Fruit fly (Drosophila melanogaster): ENCODE data around the gene CG3823.
A peak's percentile ranks its signal among the peaks of the same experiment; 100 is the strongest.

The CG3823 gene

DNA sequence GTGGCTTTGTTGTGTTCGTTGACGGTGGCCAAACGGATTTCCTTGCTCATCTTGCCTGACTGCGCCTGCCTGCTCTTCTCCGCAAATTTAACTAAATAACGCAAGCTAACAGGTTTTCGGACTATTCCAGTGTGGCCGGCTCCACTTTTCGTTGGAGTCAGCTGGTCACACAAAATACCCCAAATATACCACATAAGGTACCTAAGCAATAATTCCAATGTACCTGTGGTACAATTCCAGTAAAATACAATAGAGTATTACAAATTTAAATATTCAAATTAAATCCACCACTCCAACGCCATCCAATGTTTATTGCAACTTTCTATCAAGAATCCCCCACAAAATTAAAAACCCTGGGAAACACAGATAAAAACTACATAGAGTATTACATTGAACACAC lies 27.2 kb upstream of the CG3823 start, which contains the start of gene CG3566:
Gene CG3566 (minus strand): TSS at position 135 of the 400 bp plus-strand sequence.
- TF ChIP-seq CG8478 (optimal IDR thresholded peaks at IDR 0.05) (no peak), psq (optimal IDR thresholded peaks at IDR 0.05) (no peak), EcR (GFP tag; optimal IDR thresholded peaks at IDR 0.05) (no peak), usp (GFP tag; optimal IDR thresholded peaks at IDR 0.05) (no peak), Dll (optimal IDR thresholded peaks at IDR 0.05) (no peak), pan (optimal IDR thresholded peaks at IDR 0.05) (no peak)

- TF ChIP-seq EcR (GFP tag; optimal IDR thresholded peaks at IDR 0.05) (no peak), pan (optimal IDR thresholded peaks at IDR 0.05) (no peak), Dll (optimal IDR thresholded peaks at IDR 0.05) (no peak), CG8478 (optimal IDR thresholded peaks at IDR 0.05) (peak; percentile 69), usp (GFP tag; optimal IDR thresholded peaks at IDR 0.05) (no peak), psq (optimal IDR thresholded peaks at IDR 0.05) (no peak)
Measured at dm6 chrX:6278879-6279628, 24.7 kb upstream of the CG3823 start.

- TF ChIP-seq usp (GFP tag; optimal IDR thresholded peaks at IDR 0.05) (no peak), EcR (GFP tag; optimal IDR thresholded peaks at IDR 0.05) (no peak), pan (optimal IDR thresholded peaks at IDR 0.05) (no peak), Dll (optimal IDR thresholded peaks at IDR 0.05) (no peak), CG8478 (optimal IDR thresholded peaks at IDR 0.05) (no peak), psq (optimal IDR thresholded peaks at IDR 0.05) (no peak)
Measured at dm6 chrX:6279629-6280073, 24.1 kb upstream of the CG3823 start, which contains the start of gene Ubi-p5E. Gene Ubi-p5E (minus strand): TSS chrX:6279647.

- no peak for TF ChIP-seq usp (GFP tag; optimal IDR thresholded peaks at IDR 0.05)
- TF ChIP-seq CG8478 (optimal IDR thresholded peaks at IDR 0.05) = no peak
- TF ChIP-seq Dll (optimal IDR thresholded peaks at IDR 0.05) = no peak
- no peak for TF ChIP-seq EcR (GFP tag; optimal IDR thresholded peaks at IDR 0.05)
- TF ChIP-seq psq (optimal IDR thresholded peaks at IDR 0.05) = no peak
- no peak for TF ChIP-seq pan (optimal IDR thresholded peaks at IDR 0.05)
Measured at dm6 chrX:6283470-6283869, 20.3 kb upstream of the CG3823 start, which contains the start of gene CG11700. Gene CG11700 (minus strand): TSS chrX:6283575.

dm6 chrX:6287842-6288241 lies 15.9 kb upstream of the CG3823 start, which contains the start of the genes Top3beta and wuho:
Gene Top3beta (minus strand): TSS chrX:6287990.
Gene wuho (plus strand): TSS chrX:6288100.
- TF ChIP-seq usp (GFP tag; optimal IDR thresholded peaks at IDR 0.05) = no peak

DNA sequence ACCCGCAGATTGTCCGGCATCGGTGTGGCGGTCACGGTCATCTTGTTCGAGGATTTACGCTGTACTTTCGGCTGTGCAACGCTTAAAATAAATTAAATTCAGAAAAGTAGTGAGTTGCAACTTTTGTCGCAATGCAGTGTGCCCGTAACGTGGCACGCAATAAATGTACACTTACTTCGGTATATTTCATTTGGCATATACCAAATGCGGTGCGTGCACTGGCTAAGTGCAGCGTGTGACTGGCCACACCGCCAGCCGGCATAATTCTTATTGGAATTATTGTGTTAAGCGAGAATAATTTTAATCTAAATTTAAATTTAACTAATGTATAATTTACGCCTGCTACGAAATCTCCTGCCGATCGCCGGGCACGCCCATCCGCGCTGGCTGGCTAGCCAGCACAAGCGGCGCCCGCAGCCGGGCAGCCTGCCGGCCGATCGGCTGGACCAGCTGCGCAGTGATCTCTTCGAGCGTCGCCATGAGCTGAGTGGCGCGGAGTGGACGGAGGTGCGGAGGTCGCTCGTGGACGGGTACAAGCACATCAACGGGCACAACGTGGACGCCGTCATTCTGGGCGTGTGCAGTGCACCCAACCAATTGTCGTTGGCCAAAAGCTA lies 12.6 kb upstream of the CG3823 start, which contains the start of the genes Rpt4 and mldr:
Gene Rpt4 (minus strand): TSS at position 163 of the 617 bp plus-strand sequence.
Gene mldr (plus strand): TSS at position 221 of the 617 bp plus-strand sequence.
- TF ChIP-seq psq (optimal IDR thresholded peaks at IDR 0.05) (no peak), usp (GFP tag; optimal IDR thresholded peaks at IDR 0.05) (no peak), pan (optimal IDR thresholded peaks at IDR 0.05) (no peak), Dll (optimal IDR thresholded peaks at IDR 0.05) (no peak), CG8478 (optimal IDR thresholded peaks at IDR 0.05) (no peak), EcR (GFP tag; optimal IDR thresholded peaks at IDR 0.05) (no peak)

DNA sequence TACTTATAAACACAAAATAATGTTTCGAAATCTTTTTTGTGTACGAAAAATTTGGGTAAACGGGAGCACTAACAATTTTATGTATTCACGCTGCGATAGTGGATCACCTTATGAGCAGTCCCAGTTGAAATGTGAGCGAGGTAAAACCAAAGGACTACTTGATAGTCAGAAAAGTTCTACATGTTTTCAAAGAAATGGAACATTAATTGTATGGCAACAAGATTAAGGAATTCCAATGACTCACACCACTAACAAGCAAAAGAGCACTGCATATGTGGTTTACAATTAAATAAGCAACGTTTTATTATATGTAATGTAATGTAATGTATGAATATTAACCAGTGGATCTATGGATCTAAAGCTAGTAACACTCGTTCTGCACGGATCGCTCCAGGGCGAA lies 9.5 kb upstream of the CG3823 start, which contains the start of gene CG15892:
Gene CG15892 (minus strand): TSS at position 101 of the 400 bp plus-strand sequence.
- TF ChIP-seq psq (optimal IDR thresholded peaks at IDR 0.05) (no peak), pan (optimal IDR thresholded peaks at IDR 0.05) (no peak), CG8478 (optimal IDR thresholded peaks at IDR 0.05) (no peak), EcR (GFP tag; optimal IDR thresholded peaks at IDR 0.05) (no peak), usp (GFP tag; optimal IDR thresholded peaks at IDR 0.05) (no peak), Dll (optimal IDR thresholded peaks at IDR 0.05) (no peak)

DNA sequence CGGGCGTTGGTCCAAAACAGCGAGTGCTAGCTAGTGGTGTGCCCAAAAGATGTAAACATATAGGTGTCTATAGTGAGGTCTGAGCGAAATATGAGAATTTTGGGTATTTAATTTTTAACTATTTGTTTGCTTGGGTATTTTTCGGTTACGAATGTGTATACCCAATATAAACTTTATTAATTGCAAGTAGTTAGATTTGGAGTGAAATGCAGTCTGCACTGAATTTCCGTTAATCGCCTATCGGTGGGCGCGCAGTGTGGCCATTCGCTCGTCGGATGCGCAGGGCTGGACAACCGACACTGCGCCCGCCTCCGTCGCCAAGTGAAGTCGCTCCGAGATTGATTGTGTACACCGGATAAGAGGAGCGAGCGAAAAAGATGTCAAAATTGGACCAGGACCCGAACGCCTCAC lies 8.6 kb upstream of the CG3823 start, which contains the start of the genes CG15891 and CG3815:
Gene CG15891 (minus strand): TSS at position 217 of the 411 bp plus-strand sequence.
Gene CG3815 (plus strand): TSS at position 261 of the 411 bp plus-strand sequence.
- TF ChIP-seq Dll (optimal IDR thresholded peaks at IDR 0.05) (no peak), psq (optimal IDR thresholded peaks at IDR 0.05) (no peak), CG8478 (optimal IDR thresholded peaks at IDR 0.05) (no peak), EcR (GFP tag; optimal IDR thresholded peaks at IDR 0.05) (no peak), usp (GFP tag; optimal IDR thresholded peaks at IDR 0.05) (no peak), pan (optimal IDR thresholded peaks at IDR 0.05) (no peak)

DNA sequence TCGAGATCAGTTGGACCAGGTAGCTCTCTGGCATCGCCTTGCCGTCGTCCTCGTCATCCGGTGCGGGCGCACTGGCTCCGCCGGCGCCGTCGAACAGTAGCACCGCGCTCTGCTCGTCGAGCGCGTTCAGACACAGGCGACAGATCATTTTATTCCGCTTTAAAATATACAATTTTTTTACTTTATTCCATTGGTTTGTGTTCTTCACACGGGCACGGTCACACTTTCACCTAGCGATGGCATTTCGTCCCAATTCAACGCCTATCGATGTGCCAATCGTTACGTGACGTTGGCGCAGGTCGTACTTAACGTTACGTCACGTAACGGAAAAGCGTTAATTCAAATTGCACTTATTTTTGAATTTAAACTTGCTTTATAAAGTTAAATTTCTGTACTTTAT lies 2.7 kb upstream of the CG3823 start, which contains the start of gene CG12219:
Gene CG12219 (minus strand): TSS at position 234 of the 400 bp plus-strand sequence.
- TF ChIP-seq usp (GFP tag; optimal IDR thresholded peaks at IDR 0.05) (no peak), EcR (GFP tag; optimal IDR thresholded peaks at IDR 0.05) (no peak), Dll (optimal IDR thresholded peaks at IDR 0.05) (no peak), pan (optimal IDR thresholded peaks at IDR 0.05) (no peak), psq (optimal IDR thresholded peaks at IDR 0.05) (no peak), CG8478 (optimal IDR thresholded peaks at IDR 0.05) (no peak)

DNA sequence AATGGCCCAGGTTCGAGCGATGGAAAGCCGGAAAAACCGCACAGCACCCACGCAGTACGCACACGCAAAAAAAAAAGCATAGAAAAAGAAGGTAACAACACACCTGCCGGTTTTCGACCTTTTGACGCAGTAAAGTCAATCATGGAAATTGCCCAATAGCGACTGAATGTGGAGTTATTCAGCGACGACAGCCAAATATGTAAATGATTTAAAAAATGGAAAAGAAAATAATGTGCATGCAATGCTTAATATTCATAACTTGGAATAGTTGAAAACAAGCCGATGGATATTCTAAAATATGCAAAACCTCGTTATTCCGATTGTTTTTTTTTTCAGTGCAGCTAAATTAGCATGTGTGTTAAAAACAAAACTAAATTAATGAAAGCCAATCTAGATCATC lies 579 bp upstream of the CG3823 start:
- TF ChIP-seq psq (optimal IDR thresholded peaks at IDR 0.05) (no peak), Dll (optimal IDR thresholded peaks at IDR 0.05) (no peak), usp (GFP tag; optimal IDR thresholded peaks at IDR 0.05) (no peak), EcR (GFP tag; optimal IDR thresholded peaks at IDR 0.05) (no peak)

DNA sequence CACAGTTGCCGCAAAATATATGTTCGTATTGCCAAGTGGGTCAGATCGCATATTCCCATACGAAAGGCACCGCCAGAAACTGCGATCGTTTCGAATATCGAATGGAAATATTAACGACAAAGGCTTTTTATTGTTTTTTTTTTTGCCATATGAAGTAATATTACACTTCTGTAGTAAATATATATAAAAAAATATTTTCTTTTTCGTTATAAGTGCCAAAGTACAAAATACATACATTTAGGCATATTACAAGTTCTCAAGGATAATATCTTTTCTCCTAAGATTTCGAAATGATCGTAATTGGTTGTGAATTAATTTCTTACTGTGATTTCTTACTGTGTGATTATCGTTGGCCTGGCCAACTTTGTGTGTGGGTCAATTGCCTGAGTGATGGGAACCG lies 428 bp downstream of the CG3823 start:
- no peak for TF ChIP-seq EcR (GFP tag; optimal IDR thresholded peaks at IDR 0.05)
- no peak for TF ChIP-seq Dll (optimal IDR thresholded peaks at IDR 0.05)
- TF ChIP-seq pan (optimal IDR thresholded peaks at IDR 0.05) = no peak
- no peak for TF ChIP-seq CG8478 (optimal IDR thresholded peaks at IDR 0.05)
- TF ChIP-seq psq (optimal IDR thresholded peaks at IDR 0.05) = no peak
- TF ChIP-seq usp (GFP tag; optimal IDR thresholded peaks at IDR 0.05) = no peak

DNA sequence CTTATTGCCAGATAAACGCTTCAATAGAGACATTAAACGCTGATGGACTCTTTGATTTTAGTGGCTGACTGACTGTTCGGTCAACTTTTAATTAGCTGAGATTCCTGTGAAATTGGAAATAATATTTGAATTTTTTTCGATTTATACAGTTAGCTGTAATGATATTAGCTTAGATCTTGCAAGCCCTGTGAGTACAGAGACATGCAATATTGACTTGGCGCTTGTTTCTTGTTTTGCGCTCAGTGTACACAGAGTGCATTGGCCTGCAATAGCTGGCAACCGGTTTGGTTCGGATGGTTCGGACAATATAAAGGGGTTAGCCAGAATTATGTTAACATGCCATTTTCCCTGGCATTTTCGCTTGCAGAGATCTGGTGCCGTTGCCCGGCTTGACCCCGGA lies 1.5 kb downstream of the CG3823 start:
- TF ChIP-seq Dll (optimal IDR thresholded peaks at IDR 0.05) = no peak
- no peak for TF ChIP-seq pan (optimal IDR thresholded peaks at IDR 0.05)
- no peak for TF ChIP-seq usp (GFP tag; optimal IDR thresholded peaks at IDR 0.05)
- no peak for TF ChIP-seq CG8478 (optimal IDR thresholded peaks at IDR 0.05)
- no peak for TF ChIP-seq EcR (GFP tag; optimal IDR thresholded peaks at IDR 0.05)
- no peak for TF ChIP-seq psq (optimal IDR thresholded peaks at IDR 0.05)

All from whole organism.